Worm (Caenorhabditis elegans) whole organism, L2 larva: ENCODE measurements around the gene ced-2.
"Not testable (repeated sequence)": the region's sequence is repeated elsewhere in the genome, so short reads cannot be mapped to it uniquely, and the experiment has no call there.

Experiments used
- C34F6.9 ChIP-seq: fragments of 150-350 bp; optimal IDR thresholded peaks from 2 replicates; lab custom pipeline; 2014; ENCODE audit warnings: missing biosample characterization, missing genetic modification characterization
- F13H6.1 ChIP-seq: sonication (generic microtip); optimal IDR thresholded peaks from 2 replicates; lab custom pipeline; 2016; ENCODE audit warnings: missing genetic modification characterization, missing compliant biosample characterization
- R02D3.7 ChIP-seq: fragments of 150-350 bp; optimal IDR thresholded peaks from 2 replicates; lab custom pipeline; 2014; ENCODE audit warnings: missing biosample characterization, missing genetic modification characterization
- ZK546.5 ChIP-seq: sonication (generic microtip); optimal IDR thresholded peaks from 2 replicates; lab custom pipeline; 2017; ENCODE audit warnings: missing biosample characterization, missing genetic modification characterization
- alr-1 ChIP-seq: fragments of 150-350 bp; optimal IDR thresholded peaks from 2 replicates; lab custom pipeline; 2014; ENCODE audit warnings: missing biosample characterization, missing genetic modification characterization
- ama-1 ChIP-seq: fragments of 150-350 bp; optimal IDR thresholded peaks from 2 replicates; lab custom pipeline; 2018; ENCODE audit warnings: inconsistent platforms
- blmp-1 ChIP-seq: sonication (generic microtip); optimal IDR thresholded peaks from 2 replicates; lab custom pipeline; 2017; ENCODE audit warnings: missing genetic modification characterization, mild to moderate bottlenecking, missing compliant biosample characterization, antibody characterized with exemption, moderate library complexity; ENCODE audit not compliant: insufficient read depth
- ceh-16 ChIP-seq: fragments of 150-350 bp; optimal IDR thresholded peaks from 2 replicates; lab custom pipeline; 2014; ENCODE audit warnings: missing biosample characterization, missing genetic modification characterization
- crh-2 ChIP-seq: sonication (generic microtip); optimal IDR thresholded peaks from 2 replicates; lab custom pipeline; 2017; ENCODE audit warnings: missing biosample characterization, missing genetic modification characterization
- dmd-4 ChIP-seq: sonication (generic microtip); optimal IDR thresholded peaks from 2 replicates; lab custom pipeline; 2017; ENCODE audit warnings: missing biosample characterization, missing genetic modification characterization
- egl-27 ChIP-seq: sonication (generic microtip); optimal IDR thresholded peaks from 3 replicates; lab custom pipeline; 2017; ENCODE audit warnings: missing biosample characterization, missing genetic modification reagents, missing genetic modification characterization
- elt-1 ChIP-seq: fragments of 150-350 bp; optimal IDR thresholded peaks from 2 replicates; lab custom pipeline; 2014; ENCODE audit warnings: missing biosample characterization, missing genetic modification characterization
- elt-3 ChIP-seq: sonication (generic microtip); optimal IDR thresholded peaks from 2 replicates; lab custom pipeline; 2017; ENCODE audit warnings: missing biosample characterization, missing genetic modification characterization
- fos-1 ChIP-seq: fragments of 150-350 bp; optimal IDR thresholded peaks from 2 replicates; lab custom pipeline; 2014; ENCODE audit warnings: missing biosample characterization, missing genetic modification characterization
- lin-11 ChIP-seq: fragments of 150-350 bp; sonication (generic microtip); optimal IDR thresholded peaks from 2 replicates; lab custom pipeline; 2014; ENCODE audit warnings: missing biosample characterization, missing genetic modification characterization, inconsistent platforms, mixed read lengths
- lsy-2 ChIP-seq, 2 experiments: fragments of 150-350 bp in 1 of 2; sonication (generic microtip) in 1 of 2; optimal IDR thresholded peaks; 2 replicates each; lab custom pipeline; 2014 to 2017; ENCODE audit warnings: missing biosample characterization in 2 of 2, missing genetic modification characterization in 2 of 2
- mab-5 ChIP-seq: fragments of 150-350 bp; optimal IDR thresholded peaks from 2 replicates; lab custom pipeline; 2014; ENCODE audit warnings: missing biosample characterization, missing genetic modification characterization
- mbf-1 ChIP-seq: sonication (generic microtip); optimal IDR thresholded peaks from 2 replicates; lab custom pipeline; 2017; ENCODE audit warnings: missing biosample characterization, missing genetic modification characterization
- nhr-10 ChIP-seq: sonication (generic microtip); optimal IDR thresholded peaks from 2 replicates; lab custom pipeline; 2017; ENCODE audit warnings: missing biosample characterization, missing genetic modification characterization
- nhr-129 ChIP-seq: fragments of 150-350 bp; optimal IDR thresholded peaks from 2 replicates; lab custom pipeline; 2014; ENCODE audit warnings: missing biosample characterization, missing genetic modification characterization
- nhr-21 ChIP-seq: fragments of 150-350 bp; optimal IDR thresholded peaks from 2 replicates; lab custom pipeline; 2014; ENCODE audit warnings: missing biosample characterization, missing genetic modification characterization
- nhr-23 ChIP-seq: fragments of 150-350 bp; optimal IDR thresholded peaks from 2 replicates; lab custom pipeline; 2014; ENCODE audit warnings: missing biosample characterization, missing genetic modification reagents, missing genetic modification characterization
- nhr-25 ChIP-seq: fragments of 150-350 bp; sonication (generic microtip); optimal IDR thresholded peaks from 3 replicates; lab custom pipeline; 2014; ENCODE audit warnings: missing biosample characterization, missing genetic modification characterization
- nhr-6 ChIP-seq: fragments of 150-350 bp; optimal IDR thresholded peaks from 2 replicates; lab custom pipeline; 2014; ENCODE audit warnings: missing biosample characterization, missing genetic modification characterization
- nhr-77 ChIP-seq: fragments of 150-350 bp; optimal IDR thresholded peaks from 2 replicates; lab custom pipeline; 2014; ENCODE audit warnings: missing biosample characterization, missing genetic modification characterization
- sem-4 ChIP-seq: fragments of 150-350 bp; optimal IDR thresholded peaks from 2 replicates; lab custom pipeline; 2014; ENCODE audit warnings: missing biosample characterization, missing genetic modification reagents, missing genetic modification characterization
- skn-1 ChIP-seq: sonication (generic microtip); optimal IDR thresholded peaks from 2 replicates; lab custom pipeline; 2017; ENCODE audit warnings: missing biosample characterization, missing genetic modification characterization
- sma-3 ChIP-seq: sonication (generic microtip); optimal IDR thresholded peaks from 2 replicates; lab custom pipeline; 2016; ENCODE audit warnings: missing genetic modification reagents, missing genetic modification characterization, missing compliant biosample characterization
- sma-9 ChIP-seq, 2 experiments: fragments of 150-350 bp in 1 of 2; sonication (generic microtip) in 1 of 2; optimal IDR thresholded peaks; 2 replicates each; lab custom pipeline; 2014 to 2016; ENCODE audit warnings: missing genetic modification characterization in 2 of 2, mild to moderate bottlenecking in 1 of 2, missing biosample characterization in 1 of 2, missing compliant biosample characterization in 1 of 2, missing genetic modification reagents in 1 of 2, moderate library complexity in 1 of 2
- unc-55 ChIP-seq: fragments of 150-350 bp; sonication (generic microtip); optimal IDR thresholded peaks from 3 replicates; lab custom pipeline; 2014; ENCODE audit warnings: missing biosample characterization, missing genetic modification reagents, missing genetic modification characterization
- zag-1 ChIP-seq: fragments of 150-350 bp; optimal IDR thresholded peaks from 2 replicates; lab custom pipeline; 2014; ENCODE audit warnings: missing biosample characterization, missing genetic modification characterization
- ztf-1 ChIP-seq: fragments of 200-800 bp; sonication (Bioruptor generic); conservative IDR thresholded peaks from 2 replicates; pipeline ENCODE4 v1.3.6; 2022; ENCODE audit warnings: missing genetic modification characterization, missing compliant biosample characterization
- ztf-4 ChIP-seq: fragments of 150-350 bp; optimal IDR thresholded peaks from 2 replicates; lab custom pipeline; 2014; ENCODE audit warnings: missing biosample characterization, missing genetic modification characterization

ced-2 gene

DNA sequence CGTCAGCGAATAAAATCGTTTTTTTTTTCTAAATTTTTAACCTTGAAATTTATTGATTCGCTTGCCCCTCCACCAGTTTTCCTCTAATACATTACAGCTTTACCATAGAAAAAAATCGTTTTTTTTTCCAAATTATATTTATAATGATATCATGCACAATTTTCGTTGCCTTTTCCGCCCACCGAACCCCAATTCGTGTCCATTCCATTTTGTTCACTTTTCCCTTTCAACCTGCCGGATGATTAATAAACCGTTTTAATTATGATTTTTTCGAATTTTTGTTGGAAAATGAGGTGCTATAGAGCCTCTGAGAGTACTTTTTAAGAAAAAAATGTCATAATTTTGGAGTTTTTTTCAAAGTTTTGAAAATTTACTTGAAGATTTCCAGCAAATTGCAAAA is 4.2 kb downstream of the ced-2 start, which contains the start of gene set-23:
TSS of gene set-23 (plus strand) at position 301 of the 400 bp plus-strand sequence.
- TF ChIP-seq nhr-129 (tag; lab: Kevin White, UChicago) (no peak), egl-27 (no peak), sem-4 (no peak), mbf-1 (no peak), elt-3 (tag; lab: Kevin White, UChicago) (no peak)

DNA sequence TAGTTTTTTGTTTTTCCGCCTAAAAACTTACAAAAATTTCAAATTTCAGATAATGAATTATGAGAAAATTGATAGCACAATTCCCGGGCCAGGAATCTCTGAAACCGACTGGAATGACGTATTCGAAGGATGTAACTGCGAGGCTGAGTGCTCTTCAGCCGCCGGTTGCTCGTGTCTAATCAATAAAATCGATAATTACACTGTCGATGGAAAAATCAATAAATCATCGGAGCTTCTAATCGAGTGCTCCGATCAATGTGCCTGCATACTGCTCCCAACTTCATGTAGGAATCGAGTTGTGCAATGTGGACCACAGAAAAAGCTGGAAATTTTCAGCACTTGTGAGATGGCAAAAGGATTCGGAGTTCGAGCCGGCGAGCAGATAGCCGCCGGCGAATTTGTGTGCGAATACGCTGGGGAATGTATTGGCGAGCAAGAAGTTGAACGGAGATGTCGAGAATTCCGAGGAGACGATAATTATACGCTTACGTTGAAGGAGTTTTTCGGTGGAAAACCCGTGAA is 5.9 kb downstream of the ced-2 start:
- TF ChIP-seq egl-27 (no peak), skn-1 (tag; lab: Kevin White, UChicago) (no peak), ztf-4 (tag; lab: Kevin White, UChicago) (no peak), alr-1 (tag; lab: Kevin White, UChicago) (no peak), sma-9 (GFP tag; optimal IDR thresholded peaks at IDR 0.05; lab: Kevin White, UChicago) (no peak), sma-9 (tag; optimal IDR thresholded peaks at IDR 0.05; lab: Kevin White, UChicago) (no peak), sem-4 (no peak), crh-2 (no peak), blmp-1 (tag; lab: Kevin White, UChicago) (no peak), nhr-10 (tag; lab: Kevin White, UChicago) (no peak), elt-1 (tag; lab: Kevin White, UChicago) (no peak), ztf-1 (no peak), lsy-2 (tag; optimal IDR thresholded peaks at IDR 0.05; lab: Kevin White, UChicago) (no peak), nhr-77 (tag; lab: Kevin White, UChicago) (no peak), ceh-16 (no peak), nhr-25 (tag; lab: Kevin White, UChicago) (no peak), ama-1 (lab: Kevin White, UChicago) (no peak), nhr-21 (no peak), R02D3.7 (tag; lab: Kevin White, UChicago) (no peak), ZK546.5 (tag; lab: Kevin White, UChicago) (no peak)

DNA sequence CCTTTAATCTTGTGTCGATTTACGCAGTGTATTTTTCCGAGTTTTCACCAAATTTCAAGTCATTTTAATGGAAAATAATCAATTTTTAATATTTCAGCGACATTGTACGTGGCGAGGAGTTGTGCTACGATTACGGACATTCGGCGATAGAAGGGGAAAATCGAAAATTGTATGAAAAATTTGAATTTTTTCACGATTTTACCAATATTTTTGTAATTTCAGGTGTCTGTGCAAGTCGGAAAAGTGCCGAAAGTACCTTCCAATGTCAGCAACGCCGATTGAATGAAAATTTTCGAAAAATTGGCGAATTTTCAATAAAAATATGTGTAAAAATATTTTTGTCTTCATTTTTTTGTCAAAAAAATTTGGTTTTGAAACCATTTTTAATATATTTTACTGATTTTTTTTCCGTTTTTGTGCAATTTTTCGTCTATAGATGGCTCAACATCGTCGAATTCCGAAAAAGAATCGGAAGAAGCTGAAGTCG is 8.2 kb downstream of the ced-2 start, which contains the start of gene Y41D4B.11:
TSS of gene Y41D4B.11 (plus strand) at position 437 of the 487 bp plus-strand sequence.
- TF ChIP-seq nhr-23 (no peak), zag-1 (tag; lab: Kevin White, UChicago) (no peak), nhr-6 (tag; lab: Kevin White, UChicago) (no peak), lin-11 (no peak)

DNA sequence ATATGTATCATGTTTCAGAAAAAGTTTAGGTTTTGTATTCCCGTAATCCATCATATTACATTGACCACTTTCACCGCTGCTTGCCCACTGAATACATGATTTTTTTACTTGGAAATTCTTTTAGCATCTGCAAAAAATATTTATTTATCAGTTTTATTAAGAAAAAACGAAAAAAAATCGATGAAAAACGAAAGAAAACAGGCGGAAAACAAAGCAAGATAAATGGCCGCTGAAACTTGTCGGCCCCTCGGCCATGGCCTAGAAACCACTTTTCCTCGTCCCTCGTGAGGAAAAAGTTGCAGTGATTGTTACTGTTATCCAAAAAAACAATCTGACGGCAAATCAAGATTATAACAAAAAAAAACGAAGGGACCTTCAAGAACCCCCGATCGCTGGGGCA is 12.9 kb downstream of the ced-2 start, which contains the start of gene dsl-3:
TSS of gene dsl-3 (plus strand) at position 301 of the 400 bp plus-strand sequence.
- not testable (repeated sequence) for TF ChIP-seq blmp-1 (tag; lab: Kevin White, UChicago); mab-5; crh-2
- TF ChIP-seq, all 48 proteins: peak for 0; not testable (repeated sequence) for 48

DNA sequence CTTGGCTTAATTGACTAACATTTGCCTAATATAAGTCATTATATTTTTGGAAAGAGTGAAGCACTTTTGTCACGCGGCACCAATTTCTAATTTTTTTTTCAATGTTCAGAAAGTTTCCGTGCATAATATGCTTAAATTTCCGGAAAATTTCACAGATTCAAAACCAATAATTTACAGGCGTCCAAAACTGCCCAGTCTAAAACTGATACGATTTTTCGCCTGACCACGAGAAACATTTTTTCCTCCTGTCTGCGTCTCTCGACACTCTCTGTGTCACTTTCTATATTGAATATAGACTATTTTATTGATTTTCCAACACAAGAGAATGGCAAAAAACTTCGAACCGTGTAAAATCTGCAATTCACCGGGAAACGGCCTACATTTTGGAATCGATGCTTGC is 16.5 kb downstream of the ced-2 start, which contains the start of gene nhr-122:
TSS of gene nhr-122 (plus strand) at position 301 of the 400 bp plus-strand sequence.
- TF ChIP-seq F13H6.1 (tag; lab: Kevin White, UChicago) (no peak), ztf-1 (no peak), zag-1 (tag; lab: Kevin White, UChicago) (no peak), nhr-77 (tag; lab: Kevin White, UChicago) (no peak), lin-11 (no peak), unc-55 (GFP tag; lab: Kevin White, UChicago) (no peak), blmp-1 (tag; lab: Kevin White, UChicago) (no peak), ceh-16 (no peak), nhr-10 (tag; lab: Kevin White, UChicago) (no peak), skn-1 (tag; lab: Kevin White, UChicago) (no peak), dmd-4 (tag; lab: Kevin White, UChicago) (no peak), C34F6.9 (no peak), egl-27 (no peak), nhr-25 (tag; lab: Kevin White, UChicago) (no peak), sma-3 (GFP tag; lab: Kevin White, UChicago) (no peak), fos-1 (tag; lab: Kevin White, UChicago) (no peak), ZK546.5 (tag; lab: Kevin White, UChicago) (no peak), R02D3.7 (tag; lab: Kevin White, UChicago) (no peak), sem-4 (no peak), sma-9 (GFP tag; optimal IDR thresholded peaks at IDR 0.05; lab: Kevin White, UChicago) (no peak), sma-9 (tag; optimal IDR thresholded peaks at IDR 0.05; lab: Kevin White, UChicago) (no peak)
